Fruit fly (Drosophila melanogaster) whole organism, embryonic: ENCODE measurements around the gene CG18557.

Source experiments
- Aef1 ChIP-seq: fragments of 200-800 bp; sonication (Bioruptor generic); IDR thresholded peaks from 3 replicates; pipeline ENCODE4 v1.3.6; 2022; ENCODE audit warnings: missing biosample characterization, missing genetic modification characterization
- B-H2 ChIP-seq: fragments of 200-800 bp; sonication (Bioruptor generic); optimal IDR thresholded peaks from 2 replicates; lab custom pipeline; 2018; ENCODE audit warnings: missing biosample characterization, mild to moderate bottlenecking, missing genetic modification characterization
- Bgb ChIP-seq: fragments of 200-800 bp; sonication (Bioruptor generic); IDR thresholded peaks from 2 replicates; pipeline ENCODE4 v1.3.6; 2022; ENCODE audit warnings: missing biosample characterization, missing genetic modification characterization; ENCODE audit not compliant: partially characterized antibody
- CG10543 ChIP-seq: fragments of 200-800 bp; sonication (Bioruptor generic); optimal IDR thresholded peaks from 3 replicates; lab custom pipeline; 2017; ENCODE audit warnings: missing biosample characterization, mild to moderate bottlenecking, missing genetic modification characterization, moderate library complexity
- CG11560 ChIP-seq: fragments of 200-800 bp; sonication (Bioruptor generic); IDR thresholded peaks from 3 replicates; pipeline ENCODE4 v1.3.6; 2022; ENCODE audit warnings: missing biosample characterization, missing genetic modification characterization
- CG12155 ChIP-seq: fragments of 200-800 bp; sonication (Bioruptor generic); optimal IDR thresholded peaks from 3 replicates; lab custom pipeline; 2016; ENCODE audit warnings: missing biosample characterization, missing genetic modification characterization
- CG12769 ChIP-seq: fragments of 200-800 bp; sonication (Bioruptor generic); optimal IDR thresholded peaks from 2 replicates; lab custom pipeline; 2019; ENCODE audit warnings: missing biosample characterization, mild to moderate bottlenecking, missing genetic modification characterization, moderate library complexity
- CG14667 ChIP-seq: fragments of 200-800 bp; sonication (Bioruptor generic); IDR thresholded peaks from 2 replicates; pipeline ENCODE4 v1.3.6; 2022; ENCODE audit warnings: missing biosample characterization, missing genetic modification characterization
- CG14710 ChIP-seq: fragments of 200-800 bp; sonication (Bioruptor generic); optimal IDR thresholded peaks from 3 replicates; lab custom pipeline; 2019; ENCODE audit warnings: missing biosample characterization, mild to moderate bottlenecking, missing genetic modification characterization, moderate library complexity
- CG17829 ChIP-seq: fragments of 200-800 bp; optimal IDR thresholded peaks from 2 replicates; lab custom pipeline; 2019; ENCODE audit warnings: missing biosample characterization, mild to moderate bottlenecking, missing genetic modification characterization, moderate library complexity
- CG2120 ChIP-seq: fragments of 200-800 bp; sonication (Bioruptor generic); optimal IDR thresholded peaks from 3 replicates; lab custom pipeline; 2016; ENCODE audit warnings: missing biosample characterization, missing genetic modification characterization
- CG2712 ChIP-seq: fragments of 200-800 bp; optimal IDR thresholded peaks from 3 replicates; lab custom pipeline; 2019; ENCODE audit warnings: missing biosample characterization, mild to moderate bottlenecking, missing genetic modification characterization, moderate library complexity
- CG33557 ChIP-seq: fragments of 200-800 bp; sonication (Bioruptor generic); optimal IDR thresholded peaks from 2 replicates; lab custom pipeline; 2019; ENCODE audit warnings: missing biosample characterization, mild to moderate bottlenecking, missing genetic modification characterization, moderate library complexity
- CG3407 ChIP-seq: fragments of 200-800 bp; sonication (Bioruptor generic); optimal IDR thresholded peaks from 2 replicates; lab custom pipeline; 2018; ENCODE audit warnings: missing biosample characterization, mild to moderate bottlenecking, missing genetic modification characterization
- CG7556 ChIP-seq: fragments of 200-800 bp; sonication (Bioruptor generic); optimal IDR thresholded peaks from 2 replicates; lab custom pipeline; 2017; ENCODE audit warnings: missing biosample characterization, mild to moderate bottlenecking, missing genetic modification characterization
- CG7839 ChIP-seq: fragments of 200-800 bp; sonication (Bioruptor generic); optimal IDR thresholded peaks from 3 replicates; lab custom pipeline; 2018; ENCODE audit warnings: missing biosample characterization, mild to moderate bottlenecking, missing genetic modification characterization, moderate library complexity
- CG7987 ChIP-seq: fragments of 200-800 bp; sonication (Bioruptor generic); optimal IDR thresholded peaks from 2 replicates; lab custom pipeline; 2018; ENCODE audit warnings: missing biosample characterization, mild to moderate bottlenecking, missing genetic modification characterization, moderate library complexity
- CG8765 ChIP-seq: fragments of 200-800 bp; sonication (Bioruptor generic); IDR thresholded peaks from 2 replicates; pipeline ENCODE4 v1.3.6; 2022; ENCODE audit warnings: missing biosample characterization, missing genetic modification characterization
- CG9727 ChIP-seq: fragments of 200-800 bp; sonication (Bioruptor generic); optimal IDR thresholded peaks from 3 replicates; lab custom pipeline; 2017; ENCODE audit warnings: missing biosample characterization, mild to moderate bottlenecking, missing genetic modification characterization
- CG9876 ChIP-seq: fragments of 200-800 bp; sonication (Bioruptor generic); optimal IDR thresholded peaks from 2 replicates; lab custom pipeline; 2016; ENCODE audit warnings: missing biosample characterization, missing genetic modification characterization
- Eip74EF ChIP-seq, 2 experiments: fragments of 200-800 bp in 1 of 2; fragments of >200 bp in 1 of 2; sonication (Bioruptor generic) in 1 of 2; optimal IDR thresholded peaks; 2 replicates each; lab custom pipeline; 2017 to 2019; ENCODE audit warnings: missing biosample characterization in 2 of 2, missing genetic modification characterization in 2 of 2, mild to moderate bottlenecking in 1 of 2, moderate library complexity in 1 of 2
- HmgZ ChIP-seq: fragments of 200-800 bp; sonication (Bioruptor generic); optimal IDR thresholded peaks from 2 replicates; lab custom pipeline; 2018; ENCODE audit warnings: missing biosample characterization, mild to moderate bottlenecking, missing genetic modification characterization
- Lhr ChIP-seq: fragments of 200-800 bp; sonication (Bioruptor generic); optimal IDR thresholded peaks from 3 replicates; lab custom pipeline; 2017; ENCODE audit warnings: mild to moderate bottlenecking, missing biosample characterization, missing genetic modification reagents, missing genetic modification characterization
- MESR4 ChIP-seq: fragments of 200-800 bp; sonication (Bioruptor generic); optimal IDR thresholded peaks from 2 replicates; lab custom pipeline; 2018; ENCODE audit warnings: missing biosample characterization, mild to moderate bottlenecking, missing genetic modification characterization, moderate library complexity
- Med ChIP-seq: fragments of 200-800 bp; sonication (Bioruptor generic); peaks from one replicate; lab custom pipeline; 2016; ENCODE audit warnings: missing biosample characterization, missing genetic modification characterization, mild to moderate bottlenecking, inconsistent platforms, moderate library complexity
- Ravus ChIP-seq: fragments of 200-800 bp; sonication (Bioruptor generic); IDR thresholded peaks from 2 replicates; pipeline ENCODE4 v1.3.6; 2022; ENCODE audit warnings: missing biosample characterization, missing genetic modification characterization
- Scr ChIP-seq: fragments of 200-800 bp; sonication (Bioruptor generic); IDR thresholded peaks from 2 replicates; pipeline ENCODE4 v1.3.6; 2022; ENCODE audit warnings: missing biosample characterization, missing genetic modification characterization; ENCODE audit not compliant: partially characterized antibody
- Stat92E ChIP-seq, 3 experiments: fragments of >200 bp in 2 of 3; fragments of 200-800 bp in 1 of 3; sonication (Bioruptor generic) in 1 of 3; optimal IDR thresholded peaks; 2 replicates each; lab custom pipeline; 2017 to 2019; ENCODE audit warnings: missing biosample characterization in 3 of 3, missing genetic modification characterization in 3 of 3, mild to moderate bottlenecking in 1 of 3, moderate library complexity in 1 of 3
- abd-A ChIP-seq: fragments of 200-800 bp; sonication (Bioruptor generic); optimal IDR thresholded peaks from 3 replicates; lab custom pipeline; 2019; ENCODE audit warnings: missing biosample characterization, mild to moderate bottlenecking, missing genetic modification characterization, moderate library complexity
- ac ChIP-seq: fragments of 200-800 bp; sonication (Bioruptor generic); optimal IDR thresholded peaks from 3 replicates; lab custom pipeline; 2017; ENCODE audit warnings: missing biosample characterization, mild to moderate bottlenecking, missing genetic modification characterization
- ase ChIP-seq: fragments of 200-800 bp; sonication (Bioruptor generic); IDR thresholded peaks from 3 replicates; pipeline ENCODE4 v1.3.6; 2022; ENCODE audit warnings: missing biosample characterization, missing genetic modification characterization
- bbx ChIP-seq: fragments of 200-800 bp; sonication (Bioruptor generic); IDR thresholded peaks from 2 replicates; pipeline ENCODE4 v1.3.6; 2022; ENCODE audit warnings: missing biosample characterization, missing genetic modification characterization; ENCODE audit not compliant: partially characterized antibody
- chm ChIP-seq: fragments of 200-800 bp; sonication (Bioruptor generic); IDR thresholded peaks from 2 replicates; pipeline ENCODE4 v1.3.6; 2022; ENCODE audit warnings: missing biosample characterization, missing genetic modification characterization
- cwo ChIP-seq: fragments of 200-800 bp; sonication (Bioruptor generic); optimal IDR thresholded peaks from 3 replicates; lab custom pipeline; 2017; ENCODE audit warnings: missing biosample characterization, missing genetic modification characterization, mild to moderate bottlenecking, moderate library complexity, missing genetic modification reagents
- dm ChIP-seq: fragments of 200-800 bp; sonication (Bioruptor generic); optimal IDR thresholded peaks from 3 replicates; lab custom pipeline; 2016; ENCODE audit warnings: missing biosample characterization, missing genetic modification characterization
- grau ChIP-seq: fragments of 200-800 bp; optimal IDR thresholded peaks from 3 replicates; lab custom pipeline; 2019; ENCODE audit warnings: missing biosample characterization, mild to moderate bottlenecking, missing genetic modification characterization, moderate library complexity
- hbn ChIP-seq: fragments of 200-800 bp; sonication (Bioruptor generic); IDR thresholded peaks from 2 replicates; pipeline ENCODE4 v1.3.6; 2022; ENCODE audit warnings: missing biosample characterization, missing genetic modification characterization; ENCODE audit not compliant: partially characterized antibody
- lov ChIP-seq, 2 experiments: fragments of 200-800 bp in 1 of 2; fragments of >200 bp in 1 of 2; sonication (Bioruptor generic) in 1 of 2; IDR thresholded peaks in 1 of 2; optimal IDR thresholded peaks in 1 of 2; 2 replicates in 1 of 2; 3 replicates in 1 of 2; pipeline versions ENCODE4 v1.3.6 to Lab custom; 2017 to 2022; ENCODE audit warnings: missing biosample characterization in 1 of 2, missing genetic modification characterization in 1 of 2
- mld ChIP-seq: fragments of 200-800 bp; sonication (Bioruptor generic); IDR thresholded peaks from 3 replicates; pipeline ENCODE4 v1.3.6; 2022; ENCODE audit warnings: missing biosample characterization, missing genetic modification characterization; ENCODE audit not compliant: partially characterized antibody
- pan ChIP-seq, 4 experiments: fragments of >200 bp in 3 of 4; fragments of 200-800 bp in 1 of 4; sonication (Bioruptor generic) in 1 of 4; optimal IDR thresholded peaks in 3 of 4; IDR thresholded peaks in 1 of 4; 2 replicates each; pipeline versions ENCODE4 v1.3.6 to Lab custom; 2017 to 2022; ENCODE audit warnings: missing biosample characterization in 2 of 4, missing genetic modification characterization in 2 of 4, mixed read lengths in 1 of 4
- phol ChIP-seq: fragments of 200-800 bp; sonication (Bioruptor generic); optimal IDR thresholded peaks from 3 replicates; lab custom pipeline; 2018; ENCODE audit warnings: missing biosample characterization, mild to moderate bottlenecking, missing genetic modification characterization, moderate library complexity
- sr ChIP-seq: fragments of 200-800 bp; sonication (Bioruptor generic); IDR thresholded peaks from 3 replicates; pipeline ENCODE4 v1.3.6; 2022; ENCODE audit warnings: missing biosample characterization, missing genetic modification characterization
- sug ChIP-seq: fragments of 200-800 bp; optimal IDR thresholded peaks from 2 replicates; lab custom pipeline; 2019; ENCODE audit warnings: missing biosample characterization, mild to moderate bottlenecking, missing genetic modification characterization, moderate library complexity
- tna ChIP-seq: fragments of 200-800 bp; sonication (Bioruptor generic); IDR thresholded peaks from 2 replicates; pipeline ENCODE4 v1.3.6; 2022; ENCODE audit warnings: missing biosample characterization, missing genetic modification characterization; ENCODE audit not compliant: partially characterized antibody
- unc-4 ChIP-seq: fragments of 200-800 bp; sonication (Bioruptor generic); IDR thresholded peaks from 2 replicates; pipeline ENCODE4 v1.3.6; 2022; ENCODE audit warnings: missing biosample characterization, missing genetic modification characterization; ENCODE audit not compliant: partially characterized antibody

CG18557 gene

dm6 chr2L:2884683-2885502 is 39.4 kb upstream of the CG18557 start (continued):
- 0 out of 3 replicates have a peak, but pooled peaks have one; percentile 19 for TF ChIP-seq Aef1
- peak; percentile 75 for TF ChIP-seq CG12769 (tag; lab: Kevin White, UChicago)
- TF ChIP-seq CG17829 (tag; lab: Kevin White, UChicago), result peak; percentile 40
- peak; percentile 1 for TF ChIP-seq CG9876
- TF ChIP-seq tna (GFP tag; lab: Robert Waterston, UW), result peak; percentile 57; the same call in 1 of the 2 replicates
- TF ChIP-seq CG12155 (GFP tag; lab: Kevin White, UChicago), result no peak
- TF ChIP-seq CG7987, result peak; percentile 83
- peak; percentile 96 for TF ChIP-seq Med
- TF ChIP-seq CG7839 (tag; lab: Kevin White, UChicago), result peak; percentile 30
- TF ChIP-seq hbn (GFP tag; lab: Robert Waterston, UW), result peak; percentile 24; the same call in 1 of the 2 replicates
- peak; percentile 70; the same call in 1 of the 2 replicates for TF ChIP-seq bbx (GFP tag; lab: Robert Waterston, UW)
- TF ChIP-seq CG14667, result no peak
- peak; percentile 45 for TF ChIP-seq dm (GFP tag; lab: Kevin White, UChicago)
- peak; percentile 87 for TF ChIP-seq B-H2 (GFP tag; lab: Kevin White, UChicago)
- peak; percentile 53 for TF ChIP-seq CG7556 (GFP tag; lab: Kevin White, UChicago)
- TF ChIP-seq Eip74EF (GFP tag; optimal IDR thresholded peaks at IDR 0.05; lab: Kevin White, UChicago), result peak in 1 of 2 experiments; percentile 85
- peak; percentile 59 for TF ChIP-seq Bgb (GFP tag; lab: Robert Waterston, UW)
- TF ChIP-seq mld (GFP tag; lab: Robert Waterston, UW), result peak; percentile 52; the same call in 1 of the 3 replicates
- TF ChIP-seq lov (optimal IDR thresholded peaks at IDR 0.05; lab: Kevin White, UChicago), result no peak
- TF ChIP-seq lov (GFP tag; IDR thresholded peaks at IDR 0.05; lab: Robert Waterston, UW), result 0 out of 3 replicates have a peak, but pooled peaks have one; percentile 59
- TF ChIP-seq Ravus, result no peak
- peak; percentile 91 for TF ChIP-seq abd-A (tag; lab: Kevin White, UChicago)
- peak; percentile 19 for TF ChIP-seq CG33557 (GFP tag; lab: Kevin White, UChicago)
- TF ChIP-seq CG8765 (GFP tag; lab: Robert Waterston, UW), result no peak
- TF ChIP-seq Stat92E (GFP tag; optimal IDR thresholded peaks at IDR 0.05; lab: Kevin White, UChicago), result peak in 1 of 3 experiments; percentile 19
- peak; percentile 67; the same call in 2 of the 3 replicates for TF ChIP-seq ase (GFP tag; lab: Robert Waterston, UW)
- TF ChIP-seq MESR4, result peak; percentile 41
- TF ChIP-seq sr (GFP tag; lab: Robert Waterston, UW), result peak; percentile 96
- TF ChIP-seq ac (GFP tag; lab: Kevin White, UChicago), result peak; percentile 81
- TF ChIP-seq CG3407 (GFP tag; lab: Kevin White, UChicago), result no peak
- TF ChIP-seq CG10543 (GFP tag; lab: Kevin White, UChicago), result peak; percentile 80
- peak; percentile 39 for TF ChIP-seq CG9727 (GFP tag; lab: Kevin White, UChicago)
- TF ChIP-seq Scr (GFP tag; lab: Robert Waterston, UW), result no peak
- peak; percentile 16; the same call in 1 of the 2 replicates for TF ChIP-seq unc-4 (GFP tag; lab: Robert Waterston, UW)
- TF ChIP-seq pan (optimal IDR thresholded peaks at IDR 0.05; lab: Kevin White, UChicago), result no peak
- TF ChIP-seq pan (GFP tag; optimal IDR thresholded peaks at IDR 0.05 in 1 of 2, IDR thresholded peaks at IDR 0.05 in 1 of 2), result peak in 1 of 2 experiments; percentile 59
- TF ChIP-seq grau (tag; lab: Kevin White, UChicago), result peak; percentile 42
- TF ChIP-seq chm (GFP tag; lab: Robert Waterston, UW), result peak; percentile 83
- peak; percentile 59 for TF ChIP-seq CG2120 (GFP tag; lab: Kevin White, UChicago)
- TF ChIP-seq CG2712 (tag; lab: Kevin White, UChicago), result peak; percentile 52
- no peak for TF ChIP-seq CG11560 (tag; lab: Robert Waterston, UW)
- TF ChIP-seq phol (tag; lab: Kevin White, UChicago), result peak; percentile 71
- TF ChIP-seq Lhr (GFP tag; lab: Kevin White, UChicago), result peak; percentile 65
- TF ChIP-seq CG14710 (tag; lab: Kevin White, UChicago), result peak; percentile 56
- no peak for TF ChIP-seq cwo (GFP tag; lab: Kevin White, UChicago)
- peak; percentile 74 for TF ChIP-seq sug (tag; lab: Kevin White, UChicago)
- TF ChIP-seq HmgZ, result peak; percentile 69
